Worm (Caenorhabditis elegans) whole organism, mixed stage, embryonic: Measurements from ENCODE around the gene chil-25.

Experiments used
- M03D4.4 ChIP-seq: sonication (generic microtip); optimal IDR thresholded peaks from 2 replicates; lab custom pipeline; 2017; ENCODE audit warnings: mild to moderate bottlenecking, missing genetic modification characterization, missing compliant biosample characterization
- bed-3 ChIP-seq: fragments of 200-800 bp; sonication (Bioruptor generic); optimal IDR thresholded peaks from 3 replicates; lab custom pipeline; 2018; ENCODE audit warnings: mild to moderate bottlenecking, missing genetic modification characterization, moderate library complexity, missing compliant biosample characterization
- blmp-1 ChIP-seq: fragments of 150-350 bp; optimal IDR thresholded peaks from 2 replicates; lab custom pipeline; 2014; ENCODE audit warnings: missing biosample characterization, missing genetic modification characterization
- ceh-39 ChIP-seq: fragments of 150-350 bp; optimal IDR thresholded peaks from 2 replicates; lab custom pipeline; 2014; ENCODE audit warnings: missing biosample characterization, missing genetic modification characterization
- ceh-43 ChIP-seq: fragments of 200-800 bp; sonication (Bioruptor generic); optimal IDR thresholded peaks from 2 replicates; lab custom pipeline; 2018; ENCODE audit warnings: mild to moderate bottlenecking, missing genetic modification characterization, moderate library complexity, missing compliant biosample characterization
- ceh-83 ChIP-seq: fragments of 200-800 bp; sonication (Bioruptor generic); optimal IDR thresholded peaks from 2 replicates; lab custom pipeline; 2018; ENCODE audit warnings: mild to moderate bottlenecking, missing genetic modification characterization, missing compliant biosample characterization
- ces-1 ChIP-seq: fragments of 150-350 bp; optimal IDR thresholded peaks from 2 replicates; lab custom pipeline; 2014; ENCODE audit warnings: missing biosample characterization, missing genetic modification reagents, missing genetic modification characterization
- cnd-1 ChIP-seq: fragments of 200-800 bp; sonication (Bioruptor generic); optimal IDR thresholded peaks from 2 replicates; lab custom pipeline; 2018; ENCODE audit warnings: mild to moderate bottlenecking, missing genetic modification characterization, missing compliant biosample characterization
- elt-1 ChIP-seq: sonication (generic microtip); optimal IDR thresholded peaks from 2 replicates; lab custom pipeline; 2017; ENCODE audit warnings: missing genetic modification characterization, mild to moderate bottlenecking, missing compliant biosample characterization, antibody characterized with exemption, moderate library complexity, borderline replicate concordance; ENCODE audit not compliant: insufficient read depth
- elt-3 ChIP-seq: fragments of 150-350 bp; optimal IDR thresholded peaks from 2 replicates; lab custom pipeline; 2014; ENCODE audit warnings: missing biosample characterization, missing genetic modification characterization
- flh-1 ChIP-seq: fragments of 200-800 bp; sonication (Bioruptor generic); optimal IDR thresholded peaks from 2 replicates; lab custom pipeline; 2018; ENCODE audit warnings: mild to moderate bottlenecking, missing genetic modification characterization, moderate library complexity, missing compliant biosample characterization
- hlh-1 ChIP-seq: fragments of 150-350 bp; optimal IDR thresholded peaks from 2 replicates; lab custom pipeline; 2014; ENCODE audit warnings: missing biosample characterization, missing genetic modification reagents, missing genetic modification characterization
- lin-32 ChIP-seq: fragments of 200-800 bp; sonication (Bioruptor generic); optimal IDR thresholded peaks from 2 replicates; lab custom pipeline; 2018; ENCODE audit warnings: mild to moderate bottlenecking, missing genetic modification characterization, missing compliant biosample characterization
- lsy-2 ChIP-seq: fragments of 150-350 bp; optimal IDR thresholded peaks from 2 replicates; lab custom pipeline; 2014; ENCODE audit warnings: missing biosample characterization, missing genetic modification characterization
- mab-5 ChIP-seq: fragments of 150-350 bp; optimal IDR thresholded peaks from 2 replicates; lab custom pipeline; 2014; ENCODE audit warnings: missing biosample characterization, missing genetic modification characterization
- mep-1 ChIP-seq: fragments of 150-350 bp; optimal IDR thresholded peaks from 2 replicates; lab custom pipeline; 2017; ENCODE audit warnings: missing biosample characterization, missing genetic modification reagents, missing genetic modification characterization, inconsistent platforms
- mls-2 ChIP-seq: sonication (generic microtip); optimal IDR thresholded peaks from 2 replicates; lab custom pipeline; 2016; ENCODE audit warnings: mild to moderate bottlenecking, missing genetic modification characterization, moderate library complexity, missing compliant biosample characterization
- nhr-12 ChIP-seq: fragments of 150-350 bp; optimal IDR thresholded peaks from 2 replicates; lab custom pipeline; 2014; ENCODE audit warnings: missing biosample characterization, missing genetic modification characterization
- nhr-237 ChIP-seq: fragments of 150-350 bp; optimal IDR thresholded peaks from 2 replicates; lab custom pipeline; 2014; ENCODE audit warnings: missing biosample characterization, missing genetic modification characterization
- nhr-28 ChIP-seq: fragments of 150-350 bp; optimal IDR thresholded peaks from 2 replicates; lab custom pipeline; 2014; ENCODE audit warnings: missing biosample characterization, missing genetic modification characterization
- nhr-76 ChIP-seq: sonication (generic microtip); optimal IDR thresholded peaks from 2 replicates; lab custom pipeline; 2017; ENCODE audit warnings: missing biosample characterization, missing genetic modification characterization
- pha-4 ChIP-seq: fragments of 150-350 bp; optimal IDR thresholded peaks from 2 replicates; lab custom pipeline; 2018; ENCODE audit warnings: missing biosample characterization, missing genetic modification reagents, missing genetic modification characterization
- sem-2 ChIP-seq: fragments of 200-800 bp; sonication (Bioruptor generic); optimal IDR thresholded peaks from 2 replicates; lab custom pipeline; 2018; ENCODE audit warnings: mild to moderate bottlenecking, missing genetic modification characterization, missing compliant biosample characterization
- snpc-4 ChIP-seq: fragments of 150-350 bp; optimal IDR thresholded peaks from 2 replicates; lab custom pipeline; 2014; ENCODE audit warnings: missing biosample characterization, missing genetic modification characterization
- sptf-1 ChIP-seq: sonication (generic microtip); optimal IDR thresholded peaks from 2 replicates; lab custom pipeline; 2017; ENCODE audit warnings: mild to moderate bottlenecking, missing genetic modification characterization, moderate library complexity, missing compliant biosample characterization
- unc-120 ChIP-seq: sonication (generic microtip); optimal IDR thresholded peaks from 2 replicates; lab custom pipeline; 2017; ENCODE audit warnings: missing genetic modification characterization, missing compliant biosample characterization; ENCODE audit not compliant: poor library complexity, severe bottlenecking
- unc-62 ChIP-seq: fragments of 150-350 bp; optimal IDR thresholded peaks from 2 replicates; lab custom pipeline; 2014; ENCODE audit warnings: missing biosample characterization, missing genetic modification reagents, missing genetic modification characterization
- zip-8 ChIP-seq: fragments of 150-350 bp; optimal IDR thresholded peaks from 2 replicates; lab custom pipeline; 2014; ENCODE audit warnings: missing biosample characterization, missing genetic modification characterization
- ztf-11 ChIP-seq: fragments of 150-350 bp; optimal IDR thresholded peaks from 2 replicates; lab custom pipeline; 2014; ENCODE audit warnings: missing biosample characterization, missing genetic modification characterization

chil-25 gene

DNA sequence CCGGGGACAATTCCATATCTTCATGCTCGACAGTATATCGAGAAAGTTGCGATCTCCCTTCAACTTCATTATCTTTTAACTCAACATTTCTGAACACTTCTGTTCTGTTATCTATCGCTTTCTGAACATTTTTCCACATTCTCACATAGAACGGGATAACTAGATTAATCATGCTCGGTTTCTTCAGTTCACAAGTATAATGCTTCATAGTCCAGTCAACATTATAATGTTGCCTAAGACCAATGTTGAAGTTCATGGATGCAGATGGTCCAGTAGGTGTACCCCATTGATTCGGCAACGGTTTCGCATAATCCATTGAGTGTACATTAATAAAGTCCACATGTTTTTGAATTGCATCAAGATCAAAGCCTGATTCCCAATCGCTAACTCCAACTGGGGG, 35.4 kb downstream of the chil-25 start:
- no peak for TF ChIP-seq nhr-76 (tag; lab: Kevin White, UChicago)
- no peak for TF ChIP-seq sem-2
- TF ChIP-seq snpc-4: no peak
- no peak for TF ChIP-seq flh-1
- TF ChIP-seq M03D4.4 (tag; lab: Kevin White, UChicago): no peak
- TF ChIP-seq unc-120 (tag; lab: Kevin White, UChicago): no peak
- TF ChIP-seq lsy-2 (tag; lab: Kevin White, UChicago): no peak
- TF ChIP-seq ceh-43 (GFP tag; lab: Kevin White, UChicago): no peak
- TF ChIP-seq nhr-28 (tag; lab: Kevin White, UChicago): no peak
- no peak for TF ChIP-seq blmp-1 (tag; lab: Kevin White, UChicago)
- TF ChIP-seq elt-1 (tag; lab: Kevin White, UChicago): no peak
- no peak for TF ChIP-seq mab-5 (tag; lab: Kevin White, UChicago)
- no peak for TF ChIP-seq sptf-1 (tag; lab: Kevin White, UChicago)
- TF ChIP-seq ceh-39 (tag; lab: Kevin White, UChicago): no peak
- no peak for TF ChIP-seq hlh-1 (tag; lab: Kevin White, UChicago)
- no peak for TF ChIP-seq ceh-83 (GFP tag; lab: Kevin White, UChicago)
- TF ChIP-seq nhr-237: no peak
- TF ChIP-seq elt-3 (tag; lab: Kevin White, UChicago): no peak
- TF ChIP-seq lin-32 (GFP tag; lab: Kevin White, UChicago): no peak
- TF ChIP-seq mep-1: no peak

DNA sequence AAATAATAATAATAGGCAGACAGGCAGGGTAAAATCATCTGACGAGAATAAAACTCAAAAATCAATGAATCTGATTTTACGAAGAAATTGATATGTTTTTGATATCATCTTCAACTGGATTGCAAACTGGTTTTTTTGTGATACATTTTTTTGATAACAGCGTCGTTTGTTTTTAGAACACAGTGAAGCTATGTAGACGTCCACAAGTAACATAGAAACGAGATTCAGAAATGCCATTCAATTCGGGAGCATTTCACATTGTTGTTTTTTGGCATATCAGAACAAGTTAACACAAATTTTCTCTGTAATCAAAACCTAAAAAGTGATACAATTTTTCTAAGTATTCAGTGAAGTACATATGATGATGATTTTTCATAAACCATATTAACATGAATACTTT, 36.0 kb downstream of the chil-25 start, which contains the start of gene chil-13:
TSS of gene chil-13 (minus strand) at position 101 of the 400 bp plus-strand sequence.
- TF ChIP-seq ceh-43 (GFP tag; lab: Kevin White, UChicago): no peak
- TF ChIP-seq elt-1 (tag; lab: Kevin White, UChicago): no peak
- no peak for TF ChIP-seq lin-32 (GFP tag; lab: Kevin White, UChicago)
- no peak for TF ChIP-seq ces-1 (GFP tag; lab: Kevin White, UChicago)
- no peak for TF ChIP-seq bed-3 (GFP tag; lab: Kevin White, UChicago)
- no peak for TF ChIP-seq elt-3 (tag; lab: Kevin White, UChicago)
- TF ChIP-seq blmp-1 (tag; lab: Kevin White, UChicago): no peak
- no peak for TF ChIP-seq nhr-237
- no peak for TF ChIP-seq pha-4 (tag; lab: Kevin White, UChicago)
- no peak for TF ChIP-seq mab-5 (tag; lab: Kevin White, UChicago)
- TF ChIP-seq mep-1: no peak
- TF ChIP-seq sem-2: no peak
- TF ChIP-seq nhr-12 (tag; lab: Kevin White, UChicago): no peak
- TF ChIP-seq nhr-76 (tag; lab: Kevin White, UChicago): no peak
- TF ChIP-seq snpc-4: no peak
- TF ChIP-seq flh-1: no peak

DNA sequence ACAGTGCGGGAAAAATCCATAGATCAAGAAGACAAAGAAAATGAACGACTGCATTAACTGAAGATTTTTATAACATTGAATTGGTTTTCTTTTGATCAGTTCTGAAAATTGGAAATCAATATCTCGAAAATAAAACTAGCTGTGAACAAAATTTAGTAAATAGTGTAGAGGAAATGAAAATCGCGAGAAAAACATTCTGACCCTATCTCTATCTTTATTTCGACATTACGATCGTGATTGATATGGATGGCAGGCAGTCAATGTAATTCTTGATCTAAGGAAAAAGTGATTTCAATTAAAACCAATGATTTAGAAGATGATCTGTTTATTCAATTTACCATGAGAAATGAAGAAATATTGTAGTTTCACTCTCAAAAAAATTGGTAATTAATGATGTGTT, 38.3 kb downstream of the chil-25 start, which contains the start of gene kin-16:
TSS of gene kin-16 (minus strand) at position 101 of the 400 bp plus-strand sequence.
- TF ChIP-seq mep-1 (no peak), ztf-11 (tag; lab: Kevin White, UChicago) (no peak), cnd-1 (tag; lab: Kevin White, UChicago) (no peak), lin-32 (GFP tag; lab: Kevin White, UChicago) (no peak), flh-1 (no peak), elt-1 (tag; lab: Kevin White, UChicago) (no peak), ceh-43 (GFP tag; lab: Kevin White, UChicago) (no peak), elt-3 (tag; lab: Kevin White, UChicago) (no peak), bed-3 (GFP tag; lab: Kevin White, UChicago) (no peak), nhr-28 (tag; lab: Kevin White, UChicago) (no peak), blmp-1 (tag; lab: Kevin White, UChicago) (no peak), snpc-4 (no peak), nhr-76 (tag; lab: Kevin White, UChicago) (no peak), zip-8 (tag; lab: Kevin White, UChicago) (no peak), hlh-1 (tag; lab: Kevin White, UChicago) (no peak), sptf-1 (tag; lab: Kevin White, UChicago) (no peak)

DNA sequence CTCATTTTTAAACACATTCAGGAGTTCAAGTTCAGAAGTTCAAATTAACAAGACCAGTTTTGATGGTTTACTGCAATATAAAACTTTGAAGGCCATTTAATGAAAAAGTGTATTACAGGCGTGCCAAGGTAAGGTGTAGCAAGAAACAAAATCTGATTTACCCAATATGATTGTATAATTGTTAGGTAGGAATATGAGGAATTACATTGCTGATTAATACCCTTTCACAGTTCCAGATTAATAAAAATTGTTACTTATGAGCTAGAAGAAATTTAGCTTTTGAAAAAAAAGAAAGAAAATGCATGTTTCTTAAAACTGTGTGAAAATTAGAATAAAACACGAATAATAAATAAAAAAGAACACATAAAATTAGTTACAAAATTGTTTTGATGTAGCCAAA, 40.7 kb downstream of the chil-25 start, which contains the start of gene kin-15:
TSS of gene kin-15 (minus strand) at position 101 of the 400 bp plus-strand sequence.
- TF ChIP-seq unc-62 (GFP tag; lab: Kevin White, UChicago) (no peak), nhr-76 (tag; lab: Kevin White, UChicago) (no peak), bed-3 (GFP tag; lab: Kevin White, UChicago) (no peak), mls-2 (tag; lab: Kevin White, UChicago) (no peak), ceh-83 (GFP tag; lab: Kevin White, UChicago) (no peak)

DNA sequence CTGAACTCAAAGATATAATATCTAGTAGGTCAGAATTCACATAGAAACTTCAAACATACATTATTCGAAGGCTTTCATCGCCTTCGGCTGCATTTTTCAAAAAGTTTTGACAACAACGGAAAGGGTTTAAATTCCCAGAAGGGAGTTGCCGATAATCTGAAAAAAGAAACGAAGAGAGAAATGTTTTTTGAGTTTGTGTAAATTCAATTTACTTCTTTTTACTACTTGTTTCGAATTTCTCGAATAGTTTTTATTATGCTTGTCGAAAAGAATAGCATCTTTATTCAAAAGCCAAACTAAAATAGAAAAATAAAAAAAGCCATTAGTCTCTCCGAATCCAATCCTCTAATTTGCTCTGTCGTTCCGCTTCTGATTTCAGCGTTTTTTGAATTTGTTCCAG, 43.1 kb downstream of the chil-25 start:
- TF ChIP-seq cnd-1 (tag; lab: Kevin White, UChicago) (no peak), ces-1 (GFP tag; lab: Kevin White, UChicago) (peak; percentile 27)
- TF ChIP-seq, all 35 proteins: peak for 1
